Worm (Caenorhabditis elegans) whole organism, early embryonic: Measurements from ENCODE around the gene M195.2.

ENCODE experiments used
- B0310.2 ChIP-seq: sonication (generic microtip); optimal IDR thresholded peaks from 2 replicates; lab custom pipeline; 2016; ENCODE audit warnings: mild to moderate bottlenecking, missing genetic modification characterization, missing compliant biosample characterization
- aly-1 ChIP-seq: sonication (generic microtip); optimal IDR thresholded peaks from 2 replicates; lab custom pipeline; 2016; ENCODE audit warnings: missing genetic modification characterization, missing compliant biosample characterization
- ama-1 ChIP-seq: fragments of 150-350 bp; optimal IDR thresholded peaks from 2 replicates; lab custom pipeline; 2014
- ceh-13 ChIP-seq: fragments of 200-800 bp; sonication (Bioruptor generic); optimal IDR thresholded peaks from 2 replicates; lab custom pipeline; 2018; ENCODE audit warnings: mild to moderate bottlenecking, missing genetic modification characterization, missing compliant biosample characterization
- flt-1 ChIP-seq: fragments of 200-800 bp; sonication (Bioruptor generic); IDR thresholded peaks from 2 replicates; pipeline ENCODE4 v1.3.6; 2022; ENCODE audit warnings: missing genetic modification characterization, missing compliant biosample characterization
- hmbx-1 ChIP-seq: sonication (generic microtip); optimal IDR thresholded peaks from 2 replicates; lab custom pipeline; 2016; ENCODE audit warnings: mild to moderate bottlenecking, missing genetic modification characterization, missing compliant biosample characterization
- tbx-11 ChIP-seq: fragments of 200-800 bp; sonication (Bioruptor generic); IDR thresholded peaks from 2 replicates; pipeline ENCODE4 v1.3.6; 2022; ENCODE audit warnings: missing genetic modification characterization, missing compliant biosample characterization
- tbx-37 ChIP-seq: fragments of 200-800 bp; sonication (Bioruptor generic); conservative IDR thresholded peaks from 2 replicates; pipeline ENCODE4 v1.3.6; 2022; ENCODE audit warnings: missing genetic modification reagents, missing genetic modification characterization, missing compliant biosample characterization

- TF ChIP-seq ceh-13 (GFP tag; lab: Kevin White, UChicago) (no peak), B0310.2 (tag; lab: Kevin White, UChicago) (no peak), tbx-11 (GFP tag; lab: Robert Waterston, UW) (no peak), ama-1 (lab: Kevin White, UChicago) (no peak), tbx-37 (no peak), aly-1 (tag; lab: Kevin White, UChicago) (no peak), flt-1 (GFP tag; lab: Robert Waterston, UW) (no peak), hmbx-1 (tag; lab: Kevin White, UChicago) (no peak)
Measured at ce11 chrII:8344803-8345202, 15.8 kb upstream of the M195.2 start.
